Fruit fly (Drosophila melanogaster): ENCODE measurements around the gene cno.
A peak's percentile ranks its signal among the peaks of the same experiment; 100 is the strongest.

DNA sequence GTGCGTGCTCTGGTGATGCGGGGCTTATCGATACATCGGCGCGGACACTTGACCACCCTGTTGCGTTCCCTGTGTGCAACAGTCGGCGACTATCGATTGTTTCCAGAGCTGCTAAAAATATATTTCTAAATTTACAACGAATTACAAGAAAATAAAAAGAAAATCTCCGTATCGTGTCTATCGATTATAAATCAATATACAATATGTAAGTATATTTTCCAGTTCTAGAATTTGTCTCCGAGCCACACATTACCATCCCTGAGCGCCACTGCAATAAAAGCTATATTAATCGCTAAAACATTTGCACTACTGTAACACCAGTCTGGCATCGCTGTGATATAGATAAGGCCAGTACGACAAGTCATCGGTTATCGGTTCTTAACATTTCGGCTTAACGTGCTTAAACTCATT is 14.9 kb upstream of the cno start, which contains the start of the genes Kat60 and Mms19:
- TF ChIP-seq CG8632 (GFP tag; optimal IDR thresholded peaks at IDR 0.05) (peak; percentile 29), CG6792 (GFP tag; optimal IDR thresholded peaks at IDR 0.05) (peak; percentile 50), CG6163 (GFP tag; IDR thresholded peaks at IDR 0.05) (no peak; the same call in 2 of the 3 replicates), Ets96B (tag; optimal IDR thresholded peaks at IDR 0.05) (peak; percentile 48), CG32006 (GFP tag; optimal IDR thresholded peaks at IDR 0.05) (no peak), CG6808 (GFP tag; optimal IDR thresholded peaks at IDR 0.05) (no peak), eg (GFP tag; IDR thresholded peaks at IDR 0.05) (peak; percentile 58; the same call in 1 of the 3 replicates), Gug (GFP tag; IDR thresholded peaks at IDR 0.05) (0 out of 2 replicates have a peak, but pooled peaks have one; percentile 23), CG8119 (GFP tag; IDR thresholded peaks at IDR 0.05) (no peak)
